Fruit fly (Drosophila melanogaster) whole organism, embryonic: ENCODE results near the gene CG43295.
A peak's percentile ranks its signal among the peaks of the same experiment; 100 is the strongest.

Experiments used
- CG11504 ChIP-seq: fragments of 200-800 bp; sonication (Bioruptor generic); optimal IDR thresholded peaks from 3 replicates; lab custom pipeline; 2019; ENCODE audit warnings: missing biosample characterization, mild to moderate bottlenecking, missing genetic modification characterization, moderate library complexity
- CG12155 ChIP-seq: fragments of 200-800 bp; sonication (Bioruptor generic); optimal IDR thresholded peaks from 3 replicates; lab custom pipeline; 2016; ENCODE audit warnings: missing biosample characterization, missing genetic modification characterization
- CG12236 ChIP-seq: fragments of 200-800 bp; sonication (Bioruptor generic); optimal IDR thresholded peaks from 2 replicates; lab custom pipeline; 2016; ENCODE audit warnings: missing biosample characterization, missing genetic modification characterization
- CG12299 ChIP-seq: fragments of 200-800 bp; sonication (Bioruptor generic); optimal IDR thresholded peaks from 2 replicates; lab custom pipeline; 2018; ENCODE audit warnings: missing biosample characterization, mild to moderate bottlenecking, missing genetic modification characterization
- CG13296 ChIP-seq: fragments of 200-800 bp; sonication (Bioruptor generic); optimal IDR thresholded peaks from 3 replicates; lab custom pipeline; 2018; ENCODE audit warnings: missing biosample characterization, mild to moderate bottlenecking, missing genetic modification characterization
- CG13424 ChIP-seq: fragments of 200-800 bp; sonication (Bioruptor generic); optimal IDR thresholded peaks from 2 replicates; lab custom pipeline; 2019; ENCODE audit warnings: missing biosample characterization, mild to moderate bottlenecking, missing genetic modification characterization, moderate library complexity
- CG15073 ChIP-seq: fragments of 200-800 bp; sonication (Bioruptor generic); optimal IDR thresholded peaks from 2 replicates; lab custom pipeline; 2016; ENCODE audit warnings: missing biosample characterization, missing genetic modification characterization
- CG18619 ChIP-seq: fragments of 200-800 bp; sonication (Bioruptor generic); optimal IDR thresholded peaks from 3 replicates; lab custom pipeline; 2017; ENCODE audit warnings: missing biosample characterization, mild to moderate bottlenecking, missing genetic modification characterization
- CG31224 ChIP-seq: fragments of 200-800 bp; sonication (Bioruptor generic); IDR thresholded peaks from 2 replicates; pipeline ENCODE4 v1.3.6; 2022; ENCODE audit warnings: missing biosample characterization, missing genetic modification characterization
- CG3838 ChIP-seq: fragments of 200-800 bp; sonication (Bioruptor generic); optimal IDR thresholded peaks from 3 replicates; lab custom pipeline; 2016; ENCODE audit warnings: missing biosample characterization, missing genetic modification characterization
- CG3847 ChIP-seq: fragments of 200-800 bp; sonication (Bioruptor generic); IDR thresholded peaks from 2 replicates; pipeline ENCODE4 v1.3.6; 2022; ENCODE audit warnings: missing biosample characterization, missing genetic modification characterization
- CG6689 ChIP-seq: fragments of 200-800 bp; sonication (Bioruptor generic); IDR thresholded peaks from 2 replicates; pipeline ENCODE4 v1.3.6; 2022; ENCODE audit warnings: missing biosample characterization, missing genetic modification characterization
- CG7745 ChIP-seq: fragments of 200-800 bp; sonication (Bioruptor generic); optimal IDR thresholded peaks from 2 replicates; lab custom pipeline; 2018; ENCODE audit warnings: missing biosample characterization, mild to moderate bottlenecking, missing genetic modification characterization, moderate library complexity
- CG8290 ChIP-seq, 3 experiments: fragments of 200-800 bp; sonication (Bioruptor generic); optimal IDR thresholded peaks; 2 replicates each; lab custom pipeline; 2016 to 2019; ENCODE audit warnings: missing biosample characterization in 3 of 3, missing genetic modification characterization in 3 of 3, mild to moderate bottlenecking in 2 of 3, moderate library complexity in 1 of 3
- CG8388 ChIP-seq: fragments of 200-800 bp; sonication (Bioruptor generic); optimal IDR thresholded peaks from 2 replicates; lab custom pipeline; 2019; ENCODE audit warnings: missing biosample characterization, mild to moderate bottlenecking, missing genetic modification characterization, moderate library complexity
- Chrac-16 ChIP-seq: fragments of 200-800 bp; sonication (Bioruptor generic); optimal IDR thresholded peaks from 3 replicates; lab custom pipeline; 2016; ENCODE audit warnings: missing biosample characterization, missing genetic modification characterization
- D19B ChIP-seq: fragments of 200-800 bp; sonication (Bioruptor generic); optimal IDR thresholded peaks from 2 replicates; lab custom pipeline; 2017; ENCODE audit warnings: missing biosample characterization, mild to moderate bottlenecking, missing genetic modification characterization
- Fer3 ChIP-seq: fragments of 200-800 bp; sonication (Bioruptor generic); optimal IDR thresholded peaks from 2 replicates; lab custom pipeline; 2018; ENCODE audit warnings: missing biosample characterization, mild to moderate bottlenecking, missing genetic modification characterization, moderate library complexity
- GATAe ChIP-seq: fragments of 200-800 bp; sonication (Bioruptor generic); conservative IDR thresholded peaks from 2 replicates; pipeline ENCODE4 v1.3.6; 2022; ENCODE audit warnings: missing biosample characterization, missing genetic modification characterization
- Gsc ChIP-seq: fragments of 200-800 bp; sonication (Bioruptor generic); IDR thresholded peaks from 2 replicates; pipeline ENCODE4 v1.3.6; 2022; ENCODE audit warnings: missing biosample characterization, missing genetic modification characterization
- Hsf ChIP-seq: fragments of 200-800 bp; sonication (Bioruptor generic); optimal IDR thresholded peaks from 3 replicates; lab custom pipeline; 2016; ENCODE audit warnings: missing biosample characterization, missing genetic modification characterization
- Lim3 ChIP-seq: fragments of 200-800 bp; sonication (Bioruptor generic); IDR thresholded peaks from 2 replicates; pipeline ENCODE4 v1.3.6; 2022; ENCODE audit warnings: missing biosample characterization, missing genetic modification characterization
- NfI ChIP-seq: fragments of 200-800 bp; sonication (Bioruptor generic); optimal IDR thresholded peaks from 3 replicates; lab custom pipeline; 2018; ENCODE audit warnings: missing biosample characterization, mild to moderate bottlenecking, missing genetic modification characterization, moderate library complexity
- Opbp ChIP-seq: fragments of 200-800 bp; sonication (Bioruptor generic); IDR thresholded peaks from 3 replicates; pipeline ENCODE4 v1.3.6; 2022; ENCODE audit warnings: missing biosample characterization, missing genetic modification characterization; ENCODE audit not compliant: partially characterized antibody
- Sox102F ChIP-seq: fragments of 200-800 bp; sonication (Bioruptor generic); optimal IDR thresholded peaks from 2 replicates; lab custom pipeline; 2018; ENCODE audit warnings: missing biosample characterization, mild to moderate bottlenecking, missing genetic modification characterization, moderate library complexity
- Tbp ChIP-seq: fragments of >200 bp; optimal IDR thresholded peaks from 2 replicates; lab custom pipeline; 2018; ENCODE audit warnings: missing biosample characterization, missing genetic modification characterization
- Xrp1 ChIP-seq: fragments of 200-800 bp; sonication (Bioruptor generic); IDR thresholded peaks from 2 replicates; pipeline ENCODE4 v1.3.6; 2022; ENCODE audit warnings: missing biosample characterization, missing genetic modification characterization
- al ChIP-seq: fragments of 200-800 bp; sonication (Bioruptor generic); IDR thresholded peaks from 2 replicates; pipeline ENCODE4 v1.3.6; 2022; ENCODE audit warnings: missing biosample characterization, missing genetic modification characterization
- bigmax ChIP-seq: fragments of 200-800 bp; sonication (Bioruptor generic); optimal IDR thresholded peaks from 2 replicates; lab custom pipeline; 2018; ENCODE audit warnings: missing biosample characterization, mild to moderate bottlenecking, missing genetic modification characterization
- br ChIP-seq: fragments of >200 bp; optimal IDR thresholded peaks from 2 replicates; lab custom pipeline; 2017
- chn ChIP-seq: fragments of 200-800 bp; sonication (Bioruptor generic); optimal IDR thresholded peaks from 2 replicates; lab custom pipeline; 2016; ENCODE audit warnings: missing biosample characterization, missing genetic modification characterization
- da ChIP-seq: fragments of 200-800 bp; sonication (Bioruptor generic); optimal IDR thresholded peaks from 2 replicates; lab custom pipeline; 2016; ENCODE audit warnings: missing biosample characterization, missing genetic modification characterization
- dimm ChIP-seq: fragments of 200-800 bp; sonication (Bioruptor generic); IDR thresholded peaks from 2 replicates; pipeline ENCODE4 v1.3.6; 2022; ENCODE audit warnings: missing biosample characterization, missing genetic modification characterization
- dysf ChIP-seq: fragments of 200-800 bp; sonication (Bioruptor generic); IDR thresholded peaks from 3 replicates; pipeline ENCODE4 v1.3.6; 2022; ENCODE audit warnings: missing biosample characterization, missing genetic modification characterization
- eve ChIP-seq, 2 experiments: fragments of >200 bp; optimal IDR thresholded peaks; 2 replicates each; lab custom pipeline; 2017; ENCODE audit warnings: missing biosample characterization in 2 of 2, missing genetic modification characterization in 2 of 2
- fd102C ChIP-seq: fragments of 200-800 bp; sonication (Bioruptor generic); optimal IDR thresholded peaks from 2 replicates; lab custom pipeline; 2018; ENCODE audit warnings: missing biosample characterization, mild to moderate bottlenecking, missing genetic modification characterization, moderate library complexity
- gcm2 ChIP-seq: fragments of 200-800 bp; sonication (Bioruptor generic); optimal IDR thresholded peaks from 2 replicates; lab custom pipeline; 2016; ENCODE audit warnings: missing biosample characterization, missing genetic modification characterization
- hbn ChIP-seq: fragments of 200-800 bp; sonication (Bioruptor generic); IDR thresholded peaks from 2 replicates; pipeline ENCODE4 v1.3.6; 2022; ENCODE audit warnings: missing biosample characterization, missing genetic modification characterization; ENCODE audit not compliant: partially characterized antibody
- maf-S ChIP-seq: fragments of 200-800 bp; sonication (Bioruptor generic); optimal IDR thresholded peaks from 2 replicates; lab custom pipeline; 2016; ENCODE audit warnings: missing biosample characterization, missing genetic modification characterization
- nau ChIP-seq: fragments of 200-800 bp; sonication (Bioruptor generic); optimal IDR thresholded peaks from 3 replicates; lab custom pipeline; 2017; ENCODE audit warnings: missing biosample characterization, mild to moderate bottlenecking, missing genetic modification characterization, missing genetic modification reagents
- pho ChIP-seq: fragments of 200-800 bp; sonication (Bioruptor generic); optimal IDR thresholded peaks from 2 replicates; lab custom pipeline; 2016; ENCODE audit warnings: missing biosample characterization, missing genetic modification characterization
- pum ChIP-seq: fragments of 200-800 bp; sonication (Bioruptor generic); optimal IDR thresholded peaks from 2 replicates; lab custom pipeline; 2016; ENCODE audit warnings: missing biosample characterization, missing genetic modification characterization
- run ChIP-seq: fragments of 200-800 bp; sonication (Bioruptor generic); optimal IDR thresholded peaks from 3 replicates; lab custom pipeline; 2018; ENCODE audit warnings: missing biosample characterization, mild to moderate bottlenecking, missing genetic modification characterization
- slbo ChIP-seq: fragments of 200-800 bp; sonication (Bioruptor generic); IDR thresholded peaks from 2 replicates; pipeline ENCODE4 v1.3.6; 2022; ENCODE audit warnings: missing biosample characterization, missing genetic modification characterization
- slou ChIP-seq: fragments of 200-800 bp; sonication (Bioruptor generic); optimal IDR thresholded peaks from 3 replicates; lab custom pipeline; 2016; ENCODE audit warnings: missing biosample characterization, missing genetic modification characterization
- ssp ChIP-seq: fragments of 200-800 bp; sonication (Bioruptor generic); IDR thresholded peaks from 2 replicates; pipeline ENCODE4 v1.3.6; 2022; ENCODE audit warnings: missing biosample characterization, missing genetic modification characterization
- stc ChIP-seq: fragments of 200-800 bp; sonication (Bioruptor generic); IDR thresholded peaks from 2 replicates; pipeline ENCODE4 v1.3.6; 2022; ENCODE audit warnings: missing biosample characterization, missing genetic modification characterization
- twi ChIP-seq: fragments of 200-800 bp; optimal IDR thresholded peaks from 2 replicates; lab custom pipeline; 2019; ENCODE audit warnings: missing biosample characterization, mild to moderate bottlenecking, missing genetic modification characterization, moderate library complexity
- tx ChIP-seq: fragments of 200-800 bp; sonication (Bioruptor generic); optimal IDR thresholded peaks from 2 replicates; lab custom pipeline; 2016; ENCODE audit warnings: missing biosample characterization, missing genetic modification characterization
- unpg ChIP-seq: fragments of 200-800 bp; sonication (Bioruptor generic); optimal IDR thresholded peaks from 3 replicates; lab custom pipeline; 2018; ENCODE audit warnings: missing biosample characterization, mild to moderate bottlenecking, missing genetic modification characterization, moderate library complexity

The CG43295 gene

DNA sequence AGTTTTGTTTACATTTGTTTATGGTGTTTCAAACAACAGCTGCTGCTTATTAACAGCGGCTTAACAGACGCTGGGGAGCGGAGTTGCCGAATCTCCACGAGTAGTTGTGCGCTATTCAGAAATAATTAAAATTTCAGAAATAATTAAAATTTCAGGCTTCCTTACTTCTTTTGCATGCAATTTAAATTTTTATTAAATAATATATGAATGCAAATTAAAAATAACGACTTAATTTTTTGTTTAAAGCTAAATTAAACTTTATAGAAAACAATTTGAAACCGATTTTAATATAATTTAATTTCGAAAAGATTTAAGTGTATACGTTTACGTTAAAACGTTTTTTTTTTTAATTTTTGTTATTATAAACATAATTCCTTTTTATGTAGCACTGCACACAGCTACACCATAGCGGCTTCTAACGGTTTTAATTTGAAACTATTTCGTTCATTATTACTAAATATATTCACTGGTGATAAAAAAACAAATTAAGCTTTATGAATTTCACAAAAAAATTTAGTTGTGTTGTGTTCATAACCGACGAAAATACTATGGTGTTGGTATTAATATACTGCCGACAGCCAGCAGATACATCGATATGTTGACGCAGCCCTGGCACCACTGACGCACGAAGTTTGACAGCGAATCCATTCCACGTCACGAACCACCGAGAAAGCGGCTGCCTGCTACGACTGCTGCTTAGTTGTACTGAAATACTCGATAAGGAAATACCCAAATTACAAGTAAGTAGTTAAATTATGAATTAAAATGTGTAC, 23.5 kb downstream of the CG43295 start, which contains the start of gene SsRbeta (continued):
- TF ChIP-seq NfI (GFP tag; lab: Kevin White, UChicago) = peak; percentile 9
- TF ChIP-seq tx = no peak
- peak; percentile 37 for TF ChIP-seq CG13424 (tag; lab: Kevin White, UChicago)
- no peak for TF ChIP-seq br
- TF ChIP-seq Hsf (GFP tag; lab: Kevin White, UChicago) = no peak
- no peak for TF ChIP-seq slou (GFP tag; lab: Kevin White, UChicago)
- no peak for TF ChIP-seq CG18619 (GFP tag; lab: Kevin White, UChicago)
- peak; percentile 33 for TF ChIP-seq Tbp (GFP tag; lab: Kevin White, UChicago)
- TF ChIP-seq Chrac-16 (GFP tag; lab: Kevin White, UChicago) = no peak
- no peak for TF ChIP-seq pum
- peak; percentile 43 for TF ChIP-seq CG6689 (GFP tag; lab: Robert Waterston, UW)
- TF ChIP-seq Sox102F = peak; percentile 51
- no peak for TF ChIP-seq run (tag; lab: Kevin White, UChicago)
- TF ChIP-seq twi (tag; lab: Kevin White, UChicago) = no peak
- TF ChIP-seq bigmax (GFP tag; lab: Kevin White, UChicago) = peak; percentile 17
- peak; percentile 7 for TF ChIP-seq Fer3 (tag; lab: Kevin White, UChicago)
- TF ChIP-seq CG3838 (GFP tag; lab: Kevin White, UChicago) = no peak
- TF ChIP-seq CG12155 = no peak
- no peak for TF ChIP-seq ssp (GFP tag; lab: Robert Waterston, UW)
- no peak for TF ChIP-seq dimm
- no peak for TF ChIP-seq CG15073 (GFP tag; lab: Kevin White, UChicago)
- TF ChIP-seq CG11504 (tag; lab: Kevin White, UChicago) = peak; percentile 43
- TF ChIP-seq al (GFP tag; lab: Robert Waterston, UW) = 0 out of 2 replicates have a peak, but pooled peaks have one; percentile 3
- TF ChIP-seq nau = no peak
- TF ChIP-seq CG13296 (GFP tag; lab: Kevin White, UChicago) = no peak
- TF ChIP-seq fd102C = no peak
- peak; percentile 55 for TF ChIP-seq stc (GFP tag; lab: Robert Waterston, UW)
- no peak for TF ChIP-seq pho (GFP tag; lab: Kevin White, UChicago)
- peak; percentile 36 for TF ChIP-seq unpg (GFP tag; lab: Kevin White, UChicago)
- no peak; the same call in 2 of the 3 replicates for TF ChIP-seq dysf (GFP tag; lab: Robert Waterston, UW)
- no peak for TF ChIP-seq CG8290 (GFP tag; optimal IDR thresholded peaks at IDR 0.05; lab: Kevin White, UChicago)
- peak in 1 of 2 experiments; percentile 82 for TF ChIP-seq CG8290 (tag; optimal IDR thresholded peaks at IDR 0.05; lab: Kevin White, UChicago)
- no peak for TF ChIP-seq eve (GFP tag; optimal IDR thresholded peaks at IDR 0.05; lab: Kevin White, UChicago)
- TF ChIP-seq CG8388 (GFP tag; lab: Kevin White, UChicago) = peak; percentile 4
- TF ChIP-seq hbn (GFP tag; lab: Robert Waterston, UW) = peak; percentile 61
- peak; percentile 23; the same call in 1 of the 2 replicates for TF ChIP-seq CG3847
- no peak for TF ChIP-seq Gsc
- TF ChIP-seq da (GFP tag; lab: Kevin White, UChicago) = no peak
- peak; percentile 74 for TF ChIP-seq Opbp
- no peak for TF ChIP-seq maf-S (GFP tag; lab: Kevin White, UChicago)
- no peak for TF ChIP-seq CG12299 (tag; lab: Kevin White, UChicago)
- TF ChIP-seq CG12236 (GFP tag; lab: Kevin White, UChicago) = no peak
- TF ChIP-seq D19B = no peak
- TF ChIP-seq slbo (GFP tag; lab: Robert Waterston, UW) = peak; percentile 82
- no peak for TF ChIP-seq gcm2 (GFP tag; lab: Kevin White, UChicago)
- no peak for TF ChIP-seq Lim3 (GFP tag; lab: Robert Waterston, UW)
- no peak for TF ChIP-seq GATAe (GFP tag; lab: Robert Waterston, UW)
- 0 out of 2 replicates have a peak, but pooled peaks have one; percentile 48 for TF ChIP-seq CG31224
- TF ChIP-seq Xrp1 (GFP tag; lab: Robert Waterston, UW) = peak; percentile 56
- no peak for TF ChIP-seq CG7745
- no peak for TF ChIP-seq chn (GFP tag; lab: Kevin White, UChicago)
